Fruit fly (Drosophila melanogaster) whole organism, embryonic: ENCODE data around the gene BRWD3.
A peak's percentile ranks its signal among the peaks of the same experiment; 100 is the strongest.

ENCODE experiments used
- Abd-B ChIP-seq: fragments of 200-800 bp; sonication (Bioruptor generic); optimal IDR thresholded peaks from 2 replicates; lab custom pipeline; 2018; ENCODE audit warnings: missing biosample characterization, mild to moderate bottlenecking, missing genetic modification characterization, moderate library complexity
- Ada2b ChIP-seq: fragments of 200-800 bp; sonication (Bioruptor generic); IDR thresholded peaks from 2 replicates; pipeline ENCODE4 v1.3.6; 2022; ENCODE audit warnings: missing biosample characterization, missing genetic modification characterization
- Antp ChIP-seq: fragments of 200-800 bp; sonication (Bioruptor generic); optimal IDR thresholded peaks from 3 replicates; lab custom pipeline; 2016; ENCODE audit warnings: missing biosample characterization, missing genetic modification characterization
- Bgb ChIP-seq: fragments of 200-800 bp; sonication (Bioruptor generic); IDR thresholded peaks from 2 replicates; pipeline ENCODE4 v1.3.6; 2022; ENCODE audit warnings: missing biosample characterization, missing genetic modification characterization; ENCODE audit not compliant: partially characterized antibody
- C15 ChIP-seq: fragments of 200-800 bp; sonication (Bioruptor generic); IDR thresholded peaks from 3 replicates; pipeline ENCODE4 v1.3.6; 2022; ENCODE audit warnings: missing biosample characterization, missing genetic modification characterization
- CG10147 ChIP-seq: fragments of 200-800 bp; sonication (Bioruptor generic); optimal IDR thresholded peaks from 2 replicates; lab custom pipeline; 2019; ENCODE audit warnings: missing biosample characterization, mild to moderate bottlenecking, missing genetic modification characterization, moderate library complexity
- CG10979 ChIP-seq: fragments of 200-800 bp; sonication (Bioruptor generic); optimal IDR thresholded peaks from 2 replicates; lab custom pipeline; 2018; ENCODE audit warnings: missing biosample characterization, mild to moderate bottlenecking, missing genetic modification characterization, moderate library complexity
- CG13624 ChIP-seq: fragments of 200-800 bp; sonication (Bioruptor generic); optimal IDR thresholded peaks from 2 replicates; lab custom pipeline; 2016; ENCODE audit warnings: missing biosample characterization, missing genetic modification characterization
- CG13894 ChIP-seq: fragments of 200-800 bp; sonication (Bioruptor generic); optimal IDR thresholded peaks from 3 replicates; lab custom pipeline; 2018; ENCODE audit warnings: missing biosample characterization, mild to moderate bottlenecking, missing genetic modification characterization, moderate library complexity
- CG14667 ChIP-seq: fragments of 200-800 bp; sonication (Bioruptor generic); IDR thresholded peaks from 2 replicates; pipeline ENCODE4 v1.3.6; 2022; ENCODE audit warnings: missing biosample characterization, missing genetic modification characterization
- CG14860 ChIP-seq: fragments of 200-800 bp; sonication (Bioruptor generic); IDR thresholded peaks from 3 replicates; pipeline ENCODE4 v1.3.6; 2022; ENCODE audit warnings: missing biosample characterization, missing genetic modification characterization; ENCODE audit not compliant: partially characterized antibody
- CG16815 ChIP-seq: fragments of 200-800 bp; sonication (Bioruptor generic); optimal IDR thresholded peaks from 3 replicates; lab custom pipeline; 2017; ENCODE audit warnings: missing biosample characterization, mild to moderate bottlenecking, missing genetic modification characterization
- CG17802 ChIP-seq: fragments of 200-800 bp; sonication (Bioruptor generic); optimal IDR thresholded peaks from 2 replicates; lab custom pipeline; 2018; ENCODE audit warnings: missing biosample characterization, mild to moderate bottlenecking, missing genetic modification characterization, moderate library complexity
- CG31388 ChIP-seq: fragments of 200-800 bp; sonication (Bioruptor generic); optimal IDR thresholded peaks from 2 replicates; lab custom pipeline; 2016; ENCODE audit warnings: missing biosample characterization, missing genetic modification characterization
- CG3163 ChIP-seq: fragments of 200-800 bp; sonication (Bioruptor generic); optimal IDR thresholded peaks from 3 replicates; lab custom pipeline; 2016; ENCODE audit warnings: missing biosample characterization, missing genetic modification characterization
- CG3726 ChIP-seq: fragments of 200-800 bp; sonication (Bioruptor generic); IDR thresholded peaks from 3 replicates; pipeline ENCODE4, ENCODE4 v1.3.6; 2022; ENCODE audit warnings: missing biosample characterization, missing genetic modification characterization
- CG3995 ChIP-seq: fragments of 200-800 bp; sonication (Bioruptor generic); optimal IDR thresholded peaks from 3 replicates; lab custom pipeline; 2016; ENCODE audit warnings: missing biosample characterization, missing genetic modification characterization
- CG4730 ChIP-seq: fragments of 200-800 bp; sonication (Bioruptor generic); IDR thresholded peaks from 2 replicates; pipeline ENCODE4 v1.3.6; 2022; ENCODE audit warnings: missing biosample characterization, missing genetic modification characterization
- CG6175 ChIP-seq: fragments of 200-800 bp; sonication (Bioruptor generic); IDR thresholded peaks from 3 replicates; pipeline ENCODE4 v1.3.6; 2022; ENCODE audit warnings: missing biosample characterization, missing genetic modification characterization
- CG6791 ChIP-seq: fragments of 200-800 bp; sonication (Bioruptor generic); IDR thresholded peaks from 3 replicates; pipeline ENCODE4 v1.3.6; 2022; ENCODE audit warnings: missing biosample characterization, missing genetic modification characterization; ENCODE audit not compliant: partially characterized antibody
- CG9215 ChIP-seq: fragments of 200-800 bp; sonication (Bioruptor generic); IDR thresholded peaks from 2 replicates; pipeline ENCODE4 v1.3.6; 2022; ENCODE audit warnings: missing biosample characterization, missing genetic modification characterization
- CG9932 ChIP-seq: fragments of 200-800 bp; sonication (Bioruptor generic); IDR thresholded peaks from 2 replicates; pipeline ENCODE4 v1.3.6; 2022; ENCODE audit warnings: missing biosample characterization, missing genetic modification characterization
- CTCF ChIP-seq: fragments of 200-800 bp; sonication (Bioruptor generic); optimal IDR thresholded peaks from 2 replicates; lab custom pipeline; 2017; ENCODE audit warnings: missing biosample characterization, mild to moderate bottlenecking, missing genetic modification characterization, moderate library complexity
- Dll ChIP-seq: fragments of 200-800 bp; sonication (Bioruptor generic); IDR thresholded peaks from 4 replicates; pipeline ENCODE4 v1.3.6; 2022; ENCODE audit warnings: missing biosample characterization, missing genetic modification characterization; ENCODE audit not compliant: partially characterized antibody
- Gsc ChIP-seq: fragments of 200-800 bp; sonication (Bioruptor generic); IDR thresholded peaks from 2 replicates; pipeline ENCODE4 v1.3.6; 2022; ENCODE audit warnings: missing biosample characterization, missing genetic modification characterization
- HLH54F ChIP-seq: fragments of 200-800 bp; sonication (Bioruptor generic); optimal IDR thresholded peaks from 3 replicates; lab custom pipeline; 2016; ENCODE audit warnings: missing biosample characterization, missing genetic modification characterization
- Mes4 ChIP-seq: fragments of 200-800 bp; sonication (Bioruptor generic); optimal IDR thresholded peaks from 2 replicates; lab custom pipeline; 2016; ENCODE audit warnings: missing biosample characterization, missing genetic modification characterization
- Mrtf ChIP-seq: fragments of 200-800 bp; sonication (Bioruptor generic); IDR thresholded peaks from 3 replicates; pipeline ENCODE4 v1.3.6; 2022; ENCODE audit warnings: missing biosample characterization, missing genetic modification characterization
- Oaz ChIP-seq: fragments of 200-800 bp; sonication (Bioruptor generic); IDR thresholded peaks from 2 replicates; pipeline ENCODE4 v1.3.6; 2022; ENCODE audit warnings: missing biosample characterization, missing genetic modification characterization
- PHDP ChIP-seq: fragments of 200-800 bp; sonication (Bioruptor generic); optimal IDR thresholded peaks from 3 replicates; lab custom pipeline; 2018; ENCODE audit warnings: missing biosample characterization, mild to moderate bottlenecking, missing genetic modification characterization, moderate library complexity
- Ptx1 ChIP-seq: fragments of 200-800 bp; sonication (Bioruptor generic); IDR thresholded peaks from 2 replicates; pipeline ENCODE4 v1.3.6; 2022; ENCODE audit warnings: missing biosample characterization, missing genetic modification characterization
- Ravus ChIP-seq: fragments of 200-800 bp; sonication (Bioruptor generic); IDR thresholded peaks from 2 replicates; pipeline ENCODE4 v1.3.6; 2022; ENCODE audit warnings: missing biosample characterization, missing genetic modification characterization
- Rfx ChIP-seq: fragments of 200-800 bp; sonication (Bioruptor generic); IDR thresholded peaks from 2 replicates; pipeline ENCODE4 v1.3.6; 2022; ENCODE audit warnings: missing biosample characterization, missing genetic modification characterization
- Ssrp ChIP-seq: fragments of 200-800 bp; sonication (Bioruptor generic); optimal IDR thresholded peaks from 2 replicates; lab custom pipeline; 2018; ENCODE audit warnings: missing biosample characterization, mild to moderate bottlenecking, missing genetic modification characterization, moderate library complexity
- aop ChIP-seq: fragments of 200-800 bp; sonication (Bioruptor generic); IDR thresholded peaks from 2 replicates; pipeline ENCODE4 v1.3.6; 2022; ENCODE audit warnings: missing biosample characterization, missing genetic modification characterization
- ara ChIP-seq: fragments of 200-800 bp; sonication (Bioruptor generic); IDR thresholded peaks from 2 replicates; pipeline ENCODE4 v1.3.6; 2022; ENCODE audit warnings: missing biosample characterization, missing genetic modification characterization
- bab2 ChIP-seq: fragments of 200-800 bp; sonication (Bioruptor generic); optimal IDR thresholded peaks from 2 replicates; lab custom pipeline; 2016; ENCODE audit warnings: missing biosample characterization, missing genetic modification characterization
- chn ChIP-seq: fragments of 200-800 bp; sonication (Bioruptor generic); optimal IDR thresholded peaks from 2 replicates; lab custom pipeline; 2016; ENCODE audit warnings: missing biosample characterization, missing genetic modification characterization
- eve ChIP-seq, 2 experiments: fragments of >200 bp; optimal IDR thresholded peaks; 2 replicates each; lab custom pipeline; 2017; ENCODE audit warnings: missing biosample characterization in 2 of 2, missing genetic modification characterization in 2 of 2
- fd3F ChIP-seq: fragments of 200-800 bp; sonication (Bioruptor generic); optimal IDR thresholded peaks from 2 replicates; lab custom pipeline; 2018; ENCODE audit warnings: missing biosample characterization, mild to moderate bottlenecking, missing genetic modification characterization, moderate library complexity
- hb ChIP-seq: fragments of 200-800 bp; sonication (Bioruptor generic); IDR thresholded peaks from 3 replicates; pipeline ENCODE4 v1.3.6; 2022; ENCODE audit warnings: missing biosample characterization, missing genetic modification characterization; ENCODE audit not compliant: partially characterized antibody
- jing ChIP-seq: fragments of 200-800 bp; sonication (Bioruptor generic); optimal IDR thresholded peaks from 2 replicates; lab custom pipeline; 2018; ENCODE audit warnings: missing biosample characterization, mild to moderate bottlenecking, missing genetic modification characterization
- ken ChIP-seq: fragments of 200-800 bp; sonication (Bioruptor generic); IDR thresholded peaks from 3 replicates; pipeline ENCODE4 v1.3.6; 2022; ENCODE audit warnings: missing biosample characterization, missing genetic modification characterization
- lov ChIP-seq, 2 experiments: fragments of 200-800 bp in 1 of 2; fragments of >200 bp in 1 of 2; sonication (Bioruptor generic) in 1 of 2; IDR thresholded peaks in 1 of 2; optimal IDR thresholded peaks in 1 of 2; 2 replicates in 1 of 2; 3 replicates in 1 of 2; pipeline versions ENCODE4 v1.3.6 to Lab custom; 2017 to 2022; ENCODE audit warnings: missing biosample characterization in 1 of 2, missing genetic modification characterization in 1 of 2
- nau ChIP-seq: fragments of 200-800 bp; sonication (Bioruptor generic); optimal IDR thresholded peaks from 3 replicates; lab custom pipeline; 2017; ENCODE audit warnings: missing biosample characterization, mild to moderate bottlenecking, missing genetic modification characterization, missing genetic modification reagents
- nmo ChIP-seq: fragments of 200-800 bp; sonication (Bioruptor generic); optimal IDR thresholded peaks from 2 replicates; lab custom pipeline; 2018; ENCODE audit warnings: missing biosample characterization, mild to moderate bottlenecking, missing genetic modification characterization, moderate library complexity
- sens-2 ChIP-seq: fragments of 200-800 bp; sonication (Bioruptor generic); IDR thresholded peaks from 2 replicates; pipeline ENCODE4 v1.3.6; 2022; ENCODE audit warnings: missing biosample characterization, missing genetic modification characterization
- ttk ChIP-seq: fragments of 200-800 bp; sonication (Bioruptor generic); IDR thresholded peaks from 2 replicates; pipeline ENCODE4 v2.1.2; 2022; ENCODE audit warnings: missing biosample characterization, missing genetic modification characterization
- unc-4 ChIP-seq: fragments of 200-800 bp; sonication (Bioruptor generic); IDR thresholded peaks from 2 replicates; pipeline ENCODE4 v1.3.6; 2022; ENCODE audit warnings: missing biosample characterization, missing genetic modification characterization; ENCODE audit not compliant: partially characterized antibody

BRWD3 gene

DNA sequence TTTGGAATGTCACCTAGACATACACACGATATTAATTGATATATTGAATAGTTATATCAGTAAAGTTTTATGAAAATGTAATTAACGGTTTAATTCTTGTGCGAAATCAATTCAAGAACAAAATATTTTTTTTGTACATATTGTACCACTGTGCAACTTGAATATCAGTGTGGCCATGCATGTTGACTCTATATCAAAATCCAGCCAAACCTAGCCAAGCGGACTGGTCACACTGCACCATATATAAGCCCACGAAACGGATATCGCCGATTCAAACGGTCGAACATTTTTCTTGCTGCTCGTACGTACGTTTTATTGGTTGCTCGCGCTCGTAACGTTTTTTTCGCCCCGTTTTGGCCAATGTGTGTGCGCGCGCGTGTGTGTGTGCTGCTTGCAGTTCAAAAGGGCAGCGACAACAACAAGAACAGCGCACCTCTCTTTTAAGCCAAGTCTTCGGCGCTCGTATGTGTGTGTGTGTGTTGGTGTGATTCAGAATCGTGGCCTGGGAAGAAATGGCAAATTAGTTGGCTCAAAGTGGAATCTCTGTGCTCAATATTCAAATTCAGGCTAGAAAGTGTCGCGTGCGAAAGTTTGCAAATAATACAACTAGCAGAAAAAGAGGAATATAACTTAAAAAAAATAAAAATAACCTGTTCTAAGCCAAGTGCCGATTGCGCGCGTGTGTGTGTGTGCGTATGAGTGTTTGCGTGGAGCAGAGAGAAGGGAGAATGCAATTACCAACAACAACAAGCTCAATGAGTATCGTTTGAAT is 23.8 kb upstream of the BRWD3 start, which contains the start of gene crb (continued):
- TF ChIP-seq PHDP (tag; lab: Kevin White, UChicago), result peak; percentile 31
- TF ChIP-seq CG3726 (GFP tag; lab: Robert Waterston, UW), result no peak
- TF ChIP-seq CG6175, result no peak
- no peak for TF ChIP-seq jing (GFP tag; lab: Kevin White, UChicago)
- no peak for TF ChIP-seq Oaz (GFP tag; lab: Robert Waterston, UW)
- peak; percentile 54 for TF ChIP-seq Antp
- TF ChIP-seq ara (GFP tag; lab: Robert Waterston, UW), result peak; percentile 53
- TF ChIP-seq nmo (GFP tag; lab: Kevin White, UChicago), result peak; percentile 58
- no peak for TF ChIP-seq CG17802 (tag; lab: Kevin White, UChicago)
- peak; percentile 12 for TF ChIP-seq nau
- peak; percentile 24 for TF ChIP-seq CG3163 (GFP tag; lab: Kevin White, UChicago)
- peak; percentile 62 for TF ChIP-seq CG13624 (GFP tag; lab: Kevin White, UChicago)
- TF ChIP-seq CG16815, result no peak
- peak; percentile 42; the same call in 1 of the 2 replicates for TF ChIP-seq Ada2b (GFP tag; lab: Robert Waterston, UW)
- TF ChIP-seq Ptx1 (GFP tag; lab: Robert Waterston, UW), result peak; percentile 50
- peak; percentile 17 for TF ChIP-seq Abd-B
- TF ChIP-seq CG31388 (GFP tag; lab: Kevin White, UChicago), result no peak
- TF ChIP-seq CG9215 (GFP tag; lab: Robert Waterston, UW), result 0 out of 2 replicates have a peak, but pooled peaks have one; percentile 9
- TF ChIP-seq Rfx (GFP tag; lab: Robert Waterston, UW), result peak; percentile 66
- TF ChIP-seq sens-2 (GFP tag; lab: Robert Waterston, UW), result 0 out of 2 replicates have a peak, but pooled peaks have one; percentile 28
- TF ChIP-seq CG10979 (tag; lab: Kevin White, UChicago), result peak; percentile 25
- no peak for TF ChIP-seq CG10147 (GFP tag; lab: Kevin White, UChicago)
- peak; percentile 38; the same call in 1 of the 3 replicates for TF ChIP-seq CG14860 (GFP tag; lab: Robert Waterston, UW)
- TF ChIP-seq hb (GFP tag; lab: Robert Waterston, UW), result 0 out of 3 replicates have a peak, but pooled peaks have one; percentile 57
- TF ChIP-seq HLH54F (GFP tag; lab: Kevin White, UChicago), result peak; percentile 33
- TF ChIP-seq Mrtf (GFP tag; lab: Robert Waterston, UW), result no peak
- no peak for TF ChIP-seq bab2 (GFP tag; lab: Kevin White, UChicago)
- TF ChIP-seq Ssrp (tag; lab: Kevin White, UChicago), result no peak
- TF ChIP-seq Ravus (GFP tag; lab: Robert Waterston, UW), result no peak
- TF ChIP-seq chn (GFP tag; lab: Kevin White, UChicago), result peak; percentile 59
- TF ChIP-seq CG6791 (GFP tag; lab: Robert Waterston, UW), result peak; percentile 80
- no peak for TF ChIP-seq CG3995 (GFP tag; lab: Kevin White, UChicago)
- TF ChIP-seq unc-4 (GFP tag; lab: Robert Waterston, UW), result no peak
- peak; percentile 45 for TF ChIP-seq Mes4 (GFP tag; lab: Kevin White, UChicago)
- peak; percentile 7; the same call in 1 of the 3 replicates for TF ChIP-seq ken (GFP tag; lab: Robert Waterston, UW)
- TF ChIP-seq CG13894, result peak; percentile 75
- TF ChIP-seq CG14667 (GFP tag; lab: Robert Waterston, UW), result no peak
- no peak for TF ChIP-seq CTCF (GFP tag; lab: Kevin White, UChicago)
- no peak for TF ChIP-seq eve (GFP tag; optimal IDR thresholded peaks at IDR 0.05; lab: Kevin White, UChicago)
- TF ChIP-seq lov (optimal IDR thresholded peaks at IDR 0.05; lab: Kevin White, UChicago), result no peak
- 0 out of 3 replicates have a peak, but pooled peaks have one; percentile 33 for TF ChIP-seq lov (GFP tag; IDR thresholded peaks at IDR 0.05; lab: Robert Waterston, UW)
- TF ChIP-seq aop (GFP tag; lab: Robert Waterston, UW), result no peak
- no peak for TF ChIP-seq CG4730 (GFP tag; lab: Robert Waterston, UW)
- TF ChIP-seq C15 (GFP tag; lab: Robert Waterston, UW), result no peak
- TF ChIP-seq Gsc (GFP tag; lab: Robert Waterston, UW), result no peak
- TF ChIP-seq fd3F (GFP tag; lab: Kevin White, UChicago), result no peak
- TF ChIP-seq ttk, result peak; percentile 48; the same call in 1 of the 2 replicates
- peak; percentile 63; the same call in 1 of the 2 replicates for TF ChIP-seq CG9932 (GFP tag; lab: Robert Waterston, UW)
- TF ChIP-seq Dll (GFP tag; lab: Robert Waterston, UW), result peak; percentile 44; the same call in 1 of the 4 replicates
- TF ChIP-seq Bgb, result peak; percentile 74
